Fruit fly (Drosophila melanogaster) whole organism, wandering third instar larva: ENCODE results near the gene CG32486.

Experiments used
- Abd-B ChIP-seq: fragments of >200 bp; optimal IDR thresholded peaks from 2 replicates; lab custom pipeline; 2017; ENCODE audit warnings: missing biosample characterization, missing genetic modification characterization
- GATAd ChIP-seq: sonication (Bioruptor generic); optimal IDR thresholded peaks from 2 replicates; lab custom pipeline; 2016; ENCODE audit warnings: missing biosample characterization, missing genetic modification characterization
- OdsH ChIP-seq: fragments of 200-800 bp; sonication (Bioruptor generic); optimal IDR thresholded peaks from 2 replicates; lab custom pipeline; 2016; ENCODE audit warnings: missing biosample characterization, mild to moderate bottlenecking, missing genetic modification characterization
- br ChIP-seq: fragments of 200-800 bp; sonication (Bioruptor generic); optimal IDR thresholded peaks from 2 replicates; lab custom pipeline; 2016; ENCODE audit warnings: missing biosample characterization, missing genetic modification characterization
- lola ChIP-seq: fragments of >200 bp; optimal IDR thresholded peaks from 2 replicates; lab custom pipeline; 2017; ENCODE audit warnings: missing biosample characterization, missing genetic modification characterization

dm6 chr3L:3083329-3084083, 12.9 kb upstream of the CG32486 start:
- TF ChIP-seq GATAd (GFP tag; lab: Kevin White, UChicago): no peak
- no peak for TF ChIP-seq Abd-B (GFP tag; lab: Kevin White, UChicago)
- TF ChIP-seq OdsH: peak; percentile 38
- TF ChIP-seq lola (GFP tag; lab: Kevin White, UChicago): no peak
- peak; percentile 18 for TF ChIP-seq br (GFP tag; lab: Kevin White, UChicago)
